Worm (Caenorhabditis elegans) whole organism, L3 larva: Measurements from ENCODE around the gene F01D5.3.

Source experiments
- R02D3.7 ChIP-seq: fragments of 150-350 bp; optimal IDR thresholded peaks from 2 replicates; lab custom pipeline; 2014; ENCODE audit warnings: missing biosample characterization, missing genetic modification characterization
- ZK546.5 ChIP-seq: sonication (generic microtip); optimal IDR thresholded peaks from 2 replicates; lab custom pipeline; 2017; ENCODE audit warnings: missing biosample characterization, missing genetic modification characterization
- aly-2 ChIP-seq: fragments of 150-350 bp; optimal IDR thresholded peaks from 2 replicates; lab custom pipeline; 2014; ENCODE audit warnings: missing biosample characterization, missing genetic modification characterization
- ama-1 ChIP-seq: fragments of 150-350 bp; optimal IDR thresholded peaks from 2 replicates; lab custom pipeline; 2018
- ceh-16 ChIP-seq: sonication (generic microtip); optimal IDR thresholded peaks from 2 replicates; lab custom pipeline; 2017; ENCODE audit warnings: missing biosample characterization, missing genetic modification characterization
- ceh-28 ChIP-seq: fragments of 150-350 bp; optimal IDR thresholded peaks from 2 replicates; lab custom pipeline; 2014; ENCODE audit warnings: missing biosample characterization, missing genetic modification reagents, missing genetic modification characterization
- ceh-82 ChIP-seq: fragments of 150-350 bp; optimal IDR thresholded peaks from 2 replicates; lab custom pipeline; 2014; ENCODE audit warnings: missing biosample characterization, missing genetic modification characterization
- ceh-9 ChIP-seq: sonication (generic microtip); optimal IDR thresholded peaks from 2 replicates; lab custom pipeline; 2018; ENCODE audit warnings: missing biosample characterization, missing genetic modification characterization
- daf-12 ChIP-seq: fragments of 150-350 bp; optimal IDR thresholded peaks from 2 replicates; lab custom pipeline; 2014; ENCODE audit warnings: missing biosample characterization, missing genetic modification reagents, missing genetic modification characterization
- egl-27 ChIP-seq: sonication (generic microtip); optimal IDR thresholded peaks from 4 replicates; lab custom pipeline; 2017; ENCODE audit warnings: missing biosample characterization, missing genetic modification reagents, missing genetic modification characterization
- egl-5 ChIP-seq: fragments of 150-350 bp; optimal IDR thresholded peaks from 2 replicates; lab custom pipeline; 2017; ENCODE audit warnings: missing biosample characterization, missing genetic modification reagents, missing genetic modification characterization, inconsistent platforms
- elt-1 ChIP-seq: fragments of 150-350 bp; optimal IDR thresholded peaks from 2 replicates; lab custom pipeline; 2014; ENCODE audit warnings: missing biosample characterization, missing genetic modification characterization
- elt-2 ChIP-seq: sonication (generic microtip); optimal IDR thresholded peaks from 2 replicates; lab custom pipeline; 2016; ENCODE audit warnings: missing genetic modification reagents, mild to moderate bottlenecking, missing genetic modification characterization, missing compliant biosample characterization
- elt-3 ChIP-seq, 3 experiments: fragments of 150-350 bp in 1 of 3; sonication (generic microtip) in 2 of 3; optimal IDR thresholded peaks; 2 replicates in 2 of 3; 4 replicates in 1 of 3; lab custom pipeline; 2014 to 2017; ENCODE audit warnings: missing biosample characterization in 3 of 3, missing genetic modification characterization in 3 of 3
- eor-1 ChIP-seq, 2 experiments: fragments of 150-350 bp; optimal IDR thresholded peaks; 2 replicates each; lab custom pipeline; 2014 to 2018; ENCODE audit warnings: missing biosample characterization in 2 of 2, missing genetic modification characterization in 2 of 2
- fkh-10 ChIP-seq: sonication (generic microtip); optimal IDR thresholded peaks from 2 replicates; lab custom pipeline; 2017; ENCODE audit warnings: missing biosample characterization, missing genetic modification reagents, missing genetic modification characterization
- fkh-2 ChIP-seq: fragments of 150-350 bp; optimal IDR thresholded peaks from 2 replicates; lab custom pipeline; 2014; ENCODE audit warnings: missing biosample characterization, missing genetic modification reagents, missing genetic modification characterization
- fos-1 ChIP-seq: fragments of 150-350 bp; optimal IDR thresholded peaks from 2 replicates; lab custom pipeline; 2014; ENCODE audit warnings: missing biosample characterization, missing genetic modification characterization
- hmg-11 ChIP-seq: sonication (generic microtip); optimal IDR thresholded peaks from 2 replicates; lab custom pipeline; 2016; ENCODE audit warnings: missing genetic modification characterization, missing compliant biosample characterization
- jun-1 ChIP-seq: fragments of 150-350 bp; optimal IDR thresholded peaks from 2 replicates; lab custom pipeline; 2014; ENCODE audit warnings: missing biosample characterization, missing genetic modification reagents, missing genetic modification characterization
- lin-15B ChIP-seq: fragments of 150-350 bp; optimal IDR thresholded peaks from 2 replicates; lab custom pipeline; 2014; ENCODE audit warnings: missing biosample characterization, missing genetic modification characterization
- lin-39 ChIP-seq: fragments of 150-350 bp; optimal IDR thresholded peaks from 2 replicates; lab custom pipeline; 2018; ENCODE audit warnings: missing biosample characterization, missing genetic modification reagents, missing genetic modification characterization
- lsy-12 ChIP-seq: sonication (generic microtip); optimal IDR thresholded peaks from 2 replicates; lab custom pipeline; 2016; ENCODE audit warnings: mild to moderate bottlenecking, missing genetic modification characterization, missing compliant biosample characterization
- mdl-1 ChIP-seq: fragments of 150-350 bp; optimal IDR thresholded peaks from 2 replicates; lab custom pipeline; 2014; ENCODE audit warnings: missing biosample characterization, missing genetic modification characterization
- mml-1 ChIP-seq: fragments of 150-350 bp; sonication (generic microtip); optimal IDR thresholded peaks from 3 replicates; lab custom pipeline; 2014; ENCODE audit warnings: missing biosample characterization, missing genetic modification characterization
- nfya-1 ChIP-seq: sonication (generic microtip); optimal IDR thresholded peaks from 2 replicates; lab custom pipeline; 2017; ENCODE audit warnings: missing genetic modification characterization, mild to moderate bottlenecking, missing compliant biosample characterization, antibody characterized with exemption, moderate library complexity; ENCODE audit not compliant: insufficient read depth
- nhr-11 ChIP-seq: fragments of 150-350 bp; optimal IDR thresholded peaks from 2 replicates; lab custom pipeline; 2014; ENCODE audit warnings: missing biosample characterization, missing genetic modification characterization
- nhr-12 ChIP-seq: fragments of 150-350 bp; optimal IDR thresholded peaks from 2 replicates; lab custom pipeline; 2014; ENCODE audit warnings: missing biosample characterization, missing genetic modification characterization
- nhr-23 ChIP-seq: fragments of 150-350 bp; optimal IDR thresholded peaks from 2 replicates; lab custom pipeline; 2014; ENCODE audit warnings: missing biosample characterization, missing genetic modification reagents, missing genetic modification characterization
- nhr-237 ChIP-seq: fragments of 150-350 bp; optimal IDR thresholded peaks from 2 replicates; lab custom pipeline; 2014; ENCODE audit warnings: missing biosample characterization, missing genetic modification characterization
- nhr-25 ChIP-seq: sonication (generic microtip); optimal IDR thresholded peaks from 2 replicates; lab custom pipeline; 2017; ENCODE audit warnings: missing biosample characterization, missing genetic modification characterization
- nhr-28 ChIP-seq: fragments of 150-350 bp; optimal IDR thresholded peaks from 2 replicates; lab custom pipeline; 2014; ENCODE audit warnings: missing biosample characterization, missing genetic modification characterization
- nhr-43 ChIP-seq: sonication (generic microtip); optimal IDR thresholded peaks from 2 replicates; lab custom pipeline; 2016; ENCODE audit warnings: mild to moderate bottlenecking, missing genetic modification characterization, missing compliant biosample characterization; ENCODE audit not compliant: poor library complexity, severe bottlenecking
- nhr-67 ChIP-seq: fragments of 150-350 bp; optimal IDR thresholded peaks from 2 replicates; lab custom pipeline; 2014; ENCODE audit warnings: missing biosample characterization, missing genetic modification characterization
- nhr-76 ChIP-seq: fragments of 150-350 bp; sonication (generic microtip); optimal IDR thresholded peaks from 5 replicates; lab custom pipeline; 2014; ENCODE audit warnings: missing biosample characterization, missing genetic modification characterization
- nhr-77 ChIP-seq: fragments of 150-350 bp; optimal IDR thresholded peaks from 2 replicates; lab custom pipeline; 2014; ENCODE audit warnings: missing biosample characterization, missing genetic modification characterization
- pha-4 ChIP-seq: fragments of 150-350 bp; optimal IDR thresholded peaks from 2 replicates; lab custom pipeline; 2014; ENCODE audit warnings: missing biosample characterization, missing genetic modification reagents, missing genetic modification characterization
- pqm-1 ChIP-seq: fragments of 150-350 bp; optimal IDR thresholded peaks from 2 replicates; lab custom pipeline; 2017; ENCODE audit warnings: missing biosample characterization, missing genetic modification characterization, inconsistent platforms
- sea-2 ChIP-seq: fragments of 150-350 bp; sonication (generic microtip); optimal IDR thresholded peaks from 4 replicates; lab custom pipeline; 2014; ENCODE audit warnings: missing biosample characterization, missing genetic modification reagents, missing genetic modification characterization
- skn-1 ChIP-seq: fragments of 150-350 bp; optimal IDR thresholded peaks from 2 replicates; lab custom pipeline; 2014; ENCODE audit warnings: missing biosample characterization, missing genetic modification characterization
- snpc-4 ChIP-seq: fragments of 150-350 bp; optimal IDR thresholded peaks from 2 replicates; lab custom pipeline; 2014; ENCODE audit warnings: missing biosample characterization, missing genetic modification characterization
- tbx-2 ChIP-seq: sonication (generic microtip); optimal IDR thresholded peaks from 2 replicates; lab custom pipeline; 2016; ENCODE audit warnings: mild to moderate bottlenecking, missing genetic modification characterization, missing compliant biosample characterization
- unc-39 ChIP-seq: sonication (generic microtip); optimal IDR thresholded peaks from 4 replicates; lab custom pipeline; 2017; ENCODE audit warnings: missing biosample characterization, missing genetic modification characterization
- unc-62 ChIP-seq: fragments of 150-350 bp; sonication (generic microtip); optimal IDR thresholded peaks from 4 replicates; lab custom pipeline; 2014; ENCODE audit warnings: missing biosample characterization, missing genetic modification reagents, missing genetic modification characterization
- zag-1 ChIP-seq: fragments of 150-350 bp; optimal IDR thresholded peaks from 2 replicates; lab custom pipeline; 2014; ENCODE audit warnings: missing biosample characterization, missing genetic modification characterization
- ztf-11 ChIP-seq: fragments of 150-350 bp; optimal IDR thresholded peaks from 2 replicates; lab custom pipeline; 2014; ENCODE audit warnings: missing biosample characterization, missing genetic modification characterization
- ztf-4 ChIP-seq: fragments of 150-350 bp; optimal IDR thresholded peaks from 2 replicates; lab custom pipeline; 2014; ENCODE audit warnings: missing biosample characterization, missing genetic modification characterization

Gene F01D5.3

ce11 chrII:14042836-14043604, 43.1 kb upstream of the F01D5.3 start:
- TF ChIP-seq elt-2 (tag; lab: Kevin White, UChicago) = peak; percentile 68
- TF ChIP-seq pqm-1 = peak; percentile 66
- no peak for TF ChIP-seq sea-2 (GFP tag; lab: Kevin White, UChicago)
- no peak for TF ChIP-seq ceh-28
- no peak for TF ChIP-seq ceh-16 (tag; lab: Kevin White, UChicago)
- no peak for TF ChIP-seq nhr-28 (tag; lab: Kevin White, UChicago)
- TF ChIP-seq mdl-1 (tag; lab: Kevin White, UChicago) = no peak
- TF ChIP-seq lsy-12 = no peak
- TF ChIP-seq unc-62 = no peak
- TF ChIP-seq egl-5 (tag; lab: Kevin White, UChicago) = no peak
- TF ChIP-seq nhr-76 = no peak
- TF ChIP-seq snpc-4 = peak; percentile 6
- TF ChIP-seq jun-1 (tag; lab: Kevin White, UChicago) = no peak
- TF ChIP-seq lin-15B (tag; lab: Kevin White, UChicago) = no peak
- TF ChIP-seq skn-1 = no peak
- TF ChIP-seq tbx-2 (tag; lab: Kevin White, UChicago) = no peak
- peak; percentile 80 for TF ChIP-seq pha-4
- TF ChIP-seq R02D3.7 (tag; lab: Kevin White, UChicago) = no peak
- no peak for TF ChIP-seq elt-3 (tag; optimal IDR thresholded peaks at IDR 0.05; lab: Kevin White, UChicago)
- no peak for TF ChIP-seq aly-2 (tag; lab: Kevin White, UChicago)
- TF ChIP-seq fos-1 (tag; lab: Kevin White, UChicago) = no peak
- peak; percentile 1 for TF ChIP-seq nfya-1 (tag; lab: Kevin White, UChicago)
- TF ChIP-seq ZK546.5 (tag; lab: Kevin White, UChicago) = no peak
- peak; percentile 18 for TF ChIP-seq nhr-43 (tag; lab: Kevin White, UChicago)
- no peak for TF ChIP-seq nhr-12 (tag; lab: Kevin White, UChicago)
- no peak for TF ChIP-seq nhr-67 (tag; lab: Kevin White, UChicago)
- no peak for TF ChIP-seq fkh-2 (tag; lab: Kevin White, UChicago)
- TF ChIP-seq ceh-82 (tag; lab: Kevin White, UChicago) = no peak
- no peak for TF ChIP-seq egl-27 (tag; lab: Kevin White, UChicago)
- no peak for TF ChIP-seq eor-1 (tag; optimal IDR thresholded peaks at IDR 0.05; lab: Kevin White, UChicago)
- no peak for TF ChIP-seq zag-1 (tag; lab: Kevin White, UChicago)
- peak; percentile 75 for TF ChIP-seq mml-1 (tag; lab: Kevin White, UChicago)
- TF ChIP-seq elt-1 = no peak
- no peak for TF ChIP-seq nhr-11 (tag; lab: Kevin White, UChicago)
- TF ChIP-seq nhr-77 = no peak
- no peak for TF ChIP-seq nhr-25 (tag; lab: Kevin White, UChicago)
- TF ChIP-seq unc-39 = no peak
- no peak for TF ChIP-seq fkh-10 (GFP tag; lab: Kevin White, UChicago)
- no peak for TF ChIP-seq nhr-237 (tag; lab: Kevin White, UChicago)
- TF ChIP-seq ceh-9 (tag; lab: Kevin White, UChicago) = no peak
- TF ChIP-seq ama-1 = no peak
- TF ChIP-seq daf-12 (tag; lab: Kevin White, UChicago) = no peak
- TF ChIP-seq hmg-11 = no peak
- TF ChIP-seq lin-39 (tag; lab: Kevin White, UChicago) = no peak
- TF ChIP-seq ztf-11 = no peak
- TF ChIP-seq nhr-23 = no peak
- TF ChIP-seq ztf-4 (tag; lab: Kevin White, UChicago) = no peak
